Worm (Caenorhabditis elegans): ENCODE data around the gene sgn-1.

The sgn-1 gene

ce11 chrII:8765131-8765530 is 18.3 kb downstream of the sgn-1 start:
- TF ChIP-seq mxl-3 (GFP tag; optimal IDR thresholded peaks at IDR 0.05) (peak; percentile 95), nhr-25 (tag; optimal IDR thresholded peaks at IDR 0.05; ENCODE audit: borderline replicate concordance, insufficient read depth) (peak; percentile 30), jun-1 (tag; optimal IDR thresholded peaks at IDR 0.05) (no peak), dve-1 (tag; optimal IDR thresholded peaks at IDR 0.05; ENCODE audit: insufficient read depth) (peak; percentile 31), nhr-28 (tag; optimal IDR thresholded peaks at IDR 0.05) (peak; percentile 87), ZK546.5 (tag; optimal IDR thresholded peaks at IDR 0.05) (no peak), D1046.2 (GFP tag; IDR thresholded peaks at IDR 0.05) (no peak), fos-1 (tag; optimal IDR thresholded peaks at IDR 0.05) (no peak), F26F4.8 (GFP tag; conservative IDR thresholded peaks at IDR 0.05) (no peak), nhr-102 (tag; optimal IDR thresholded peaks at IDR 0.05) (no peak), dpl-1 (GFP tag; optimal IDR thresholded peaks at IDR 0.05) (no peak), rbr-2 (tag; optimal IDR thresholded peaks at IDR 0.05) (no peak), nhr-48 (tag; optimal IDR thresholded peaks at IDR 0.05) (peak; percentile 68), lin-1 (GFP tag; IDR thresholded peaks at IDR 0.05) (no peak), zag-1 (tag; optimal IDR thresholded peaks at IDR 0.05) (no peak), hmg-1.1 (GFP tag; IDR thresholded peaks at IDR 0.05) (no peak), tra-1 (GFP tag; IDR thresholded peaks at IDR 0.05) (peak; percentile 58; the same call in 1 of the 2 replicates), mdt-29 (GFP tag; IDR thresholded peaks at IDR 0.05) (no peak), dmd-6 (GFP tag; IDR thresholded peaks at IDR 0.05) (peak; percentile 75), hif-1 (tag; optimal IDR thresholded peaks at IDR 0.05) (no peak), hlh-11 (tag; optimal IDR thresholded peaks at IDR 0.05) (peak; percentile 59), hlh-30 (tag; optimal IDR thresholded peaks at IDR 0.05; ENCODE audit: insufficient read depth) (peak; percentile 72), aha-1 (tag) (peak; percentile 70), daf-19 (GFP tag; conservative IDR thresholded peaks at IDR 0.05) (no peak), mdl-1 (tag; optimal IDR thresholded peaks at IDR 0.05) (peak; percentile 55 to 94), madf-9 (GFP tag; conservative IDR thresholded peaks at IDR 0.05) (no peak), snpc-4 (tag; optimal IDR thresholded peaks at IDR 0.05) (no peak), sdz-12 (GFP tag; optimal IDR thresholded peaks at IDR 0.05) (no peak), Y48G9A.11 (GFP tag; IDR thresholded peaks at IDR 0.05) (no peak), nhr-77 (tag; optimal IDR thresholded peaks at IDR 0.05) (no peak), ztf-7 (tag; optimal IDR thresholded peaks at IDR 0.05) (no peak), fkh-10 (GFP tag; optimal IDR thresholded peaks at IDR 0.05) (no peak), duxl-1 (tag; optimal IDR thresholded peaks at IDR 0.05; ENCODE audit: poor library complexity) (no peak), T26A8.4 (GFP tag; IDR thresholded peaks at IDR 0.05) (no peak), nhr-41 (GFP tag; IDR thresholded peaks at IDR 0.05) (no peak), Y75B8A.6 (GFP tag; IDR thresholded peaks at IDR 0.05) (no peak), gei-8 (GFP tag; optimal IDR thresholded peaks at IDR 0.05) (peak; percentile 27)

- TF ChIP-seq aha-1 (tag): peak; percentile 8
- no peak for TF ChIP-seq spr-3 (GFP tag; optimal IDR thresholded peaks at IDR 0.05)
- peak; percentile 35 for TF ChIP-seq hlh-30 (tag; optimal IDR thresholded peaks at IDR 0.05; ENCODE audit: insufficient read depth)
- peak in 1 of 2 experiments; percentile 13 for TF ChIP-seq unc-62 (GFP tag; optimal IDR thresholded peaks at IDR 0.05 in 1 of 2)
- TF ChIP-seq unc-62 (tag; optimal IDR thresholded peaks at IDR 0.05): no peak
Measured at ce11 chrII:8764332-8764731, 19.1 kb downstream of the sgn-1 start.

ce11 chrII:8763367-8763766 is 20.1 kb downstream of the sgn-1 start:
- peak; percentile 68 for TF ChIP-seq aha-1 (tag)
- no peak for TF ChIP-seq ceh-20 (GFP tag; IDR thresholded peaks at IDR 0.05)
- peak; percentile 56 for TF ChIP-seq nhr-28 (tag; optimal IDR thresholded peaks at IDR 0.05)
